Fruit fly (Drosophila melanogaster): ENCODE data around the gene GckIII.

GckIII gene

dm6 chr3R:17117607-17118327 lies 32.5 kb downstream of the GckIII start (continued):
- no peak for TF ChIP-seq so (GFP tag; IDR thresholded peaks at IDR 0.05)
- no peak for TF ChIP-seq peb (GFP tag; IDR thresholded peaks at IDR 0.05)
- peak; percentile 74 for TF ChIP-seq Med (GFP tag)
- TF ChIP-seq unc-4 (GFP tag; IDR thresholded peaks at IDR 0.05; ENCODE audit: partially characterized antibody) = no peak
- peak; percentile 42 for TF ChIP-seq gsb-n (tag; optimal IDR thresholded peaks at IDR 0.05)
- peak; percentile 8 for TF ChIP-seq CG8388 (GFP tag; optimal IDR thresholded peaks at IDR 0.05)
- TF ChIP-seq CG17361 (GFP tag; IDR thresholded peaks at IDR 0.05) = peak; percentile 69; the same call in 2 of the 3 replicates
- 0 out of 3 replicates have a peak, but pooled peaks have one; percentile 5 for TF ChIP-seq CG3726 (GFP tag; IDR thresholded peaks at IDR 0.05)
- peak in 1 of 2 experiments; percentile 55 for TF ChIP-seq eve (GFP tag; optimal IDR thresholded peaks at IDR 0.05)
- no peak for TF ChIP-seq Kr (GFP tag; optimal IDR thresholded peaks at IDR 0.05)
- peak; percentile 20; the same call in 1 of the 2 replicates for TF ChIP-seq rib (GFP tag; IDR thresholded peaks at IDR 0.05)
- TF ChIP-seq chn (GFP tag; optimal IDR thresholded peaks at IDR 0.05) = peak; percentile 19
- TF ChIP-seq vvl (GFP tag; IDR thresholded peaks at IDR 0.05) = 0 out of 2 replicates have a peak, but pooled peaks have one; percentile 13
- no peak for TF ChIP-seq C15 (GFP tag; IDR thresholded peaks at IDR 0.05)
- TF ChIP-seq mam (GFP tag; optimal IDR thresholded peaks at IDR 0.05) = peak; percentile 5
- TF ChIP-seq Pdp1 (GFP tag; optimal IDR thresholded peaks at IDR 0.05) = peak in 1 of 2 experiments; percentile 10
- peak; percentile 22 for TF ChIP-seq CG14710 (tag; optimal IDR thresholded peaks at IDR 0.05)
- no peak for TF ChIP-seq gcm2 (GFP tag; optimal IDR thresholded peaks at IDR 0.05)
- TF ChIP-seq CG30020 (tag; optimal IDR thresholded peaks at IDR 0.05) = no peak
- peak; percentile 11 for TF ChIP-seq Hsf (GFP tag; optimal IDR thresholded peaks at IDR 0.05)
- TF ChIP-seq Hr39 (optimal IDR thresholded peaks at IDR 0.05) = no peak
- TF ChIP-seq CG4424 (GFP tag; optimal IDR thresholded peaks at IDR 0.05) = peak; percentile 24
- no peak for TF ChIP-seq D (optimal IDR thresholded peaks at IDR 0.05)
- peak; percentile 30 for TF ChIP-seq D (GFP tag; optimal IDR thresholded peaks at IDR 0.05)
- TF ChIP-seq Oli (tag; optimal IDR thresholded peaks at IDR 0.05) = peak; percentile 22
- TF ChIP-seq CG8478 (optimal IDR thresholded peaks at IDR 0.05) = no peak
- TF ChIP-seq br (optimal IDR thresholded peaks at IDR 0.05) = no peak
- peak; percentile 23 for TF ChIP-seq Sox102F (GFP tag; optimal IDR thresholded peaks at IDR 0.05)
- peak; percentile 31 for TF ChIP-seq CG7556 (GFP tag; optimal IDR thresholded peaks at IDR 0.05)
- TF ChIP-seq Xbp1 (GFP tag; optimal IDR thresholded peaks at IDR 0.05) = no peak
- TF ChIP-seq gcm (GFP tag; optimal IDR thresholded peaks at IDR 0.05) = peak; percentile 12
- TF ChIP-seq tio (GFP tag; optimal IDR thresholded peaks at IDR 0.05) = peak; percentile 17
- TF ChIP-seq dmrt11E (tag; optimal IDR thresholded peaks at IDR 0.05) = peak; percentile 62
- peak; percentile 68 for TF ChIP-seq CG2712 (tag; optimal IDR thresholded peaks at IDR 0.05)
- peak; percentile 35 for TF ChIP-seq Ssrp (tag; optimal IDR thresholded peaks at IDR 0.05)
- TF ChIP-seq Hmr (GFP tag; optimal IDR thresholded peaks at IDR 0.05) = no peak
- TF ChIP-seq CG14014 (GFP tag; IDR thresholded peaks at IDR 0.05) = no peak
- peak; percentile 37 for TF ChIP-seq CG30403 (GFP tag; optimal IDR thresholded peaks at IDR 0.05)
- TF ChIP-seq fd64A (GFP tag; optimal IDR thresholded peaks at IDR 0.05) = no peak
- no peak for TF ChIP-seq MESR4 (GFP tag; optimal IDR thresholded peaks at IDR 0.05)
- peak; percentile 11 for TF ChIP-seq CG8359 (GFP tag; optimal IDR thresholded peaks at IDR 0.05; ENCODE audit: borderline replicate concordance)
- TF ChIP-seq grau (tag; optimal IDR thresholded peaks at IDR 0.05) = peak; percentile 29
- TF ChIP-seq CG34376 (GFP tag; optimal IDR thresholded peaks at IDR 0.05) = no peak
- TF ChIP-seq Stat92E (GFP tag; optimal IDR thresholded peaks at IDR 0.05) = peak in 1 of 3 experiments; percentile 48
- no peak for TF ChIP-seq stc (GFP tag; IDR thresholded peaks at IDR 0.05)
- TF ChIP-seq Hey (tag; optimal IDR thresholded peaks at IDR 0.05) = no peak
- no peak for TF ChIP-seq sna (GFP tag; IDR thresholded peaks at IDR 0.05; ENCODE audit: partially characterized antibody)
- peak; percentile 27 for TF ChIP-seq CG2202 (tag; optimal IDR thresholded peaks at IDR 0.05)
